Worm (Caenorhabditis elegans): ENCODE data around the gene sucl-2.
A peak's percentile ranks its signal among the peaks of the same experiment; 100 is the strongest.

The sucl-2 gene

ce11 chrIII:856908-857307, 44.3 kb downstream of the sucl-2 start:
- TF ChIP-seq arid-1 (GFP tag; conservative IDR thresholded peaks at IDR 0.05) (no peak), aha-1 (tag) (peak; percentile 90)

ce11 chrIII:856260-856659, 45.0 kb downstream of the sucl-2 start, which contains the start of gene K02F3.12:
Gene K02F3.12, plus strand, starts transcription at chrIII:856560.
- TF ChIP-seq daf-8 (GFP tag; IDR thresholded peaks at IDR 0.05) (no peak), lin-13 (GFP tag; optimal IDR thresholded peaks at IDR 0.05) (no peak), php-3 (GFP tag; IDR thresholded peaks at IDR 0.05) (no peak), fkh-10 (GFP tag; optimal IDR thresholded peaks at IDR 0.05) (no peak), duxl-1 (tag; optimal IDR thresholded peaks at IDR 0.05; ENCODE audit: poor library complexity) (no peak), mep-1 (tag; optimal IDR thresholded peaks at IDR 0.05) (no peak), mdl-1 (tag; optimal IDR thresholded peaks at IDR 0.05) (no peak), nhr-111 (GFP tag; optimal IDR thresholded peaks at IDR 0.05) (no peak), mes-2 (tag; optimal IDR thresholded peaks at IDR 0.05; ENCODE audit: poor library complexity, severe bottlenecking) (no peak), arid-1 (GFP tag; conservative IDR thresholded peaks at IDR 0.05) (no peak), snpc-1.2 (GFP tag; IDR thresholded peaks at IDR 0.05) (no peak), jun-1 (tag; optimal IDR thresholded peaks at IDR 0.05) (no peak), dmd-6 (GFP tag; IDR thresholded peaks at IDR 0.05) (no peak), dmd-8 (GFP tag; IDR thresholded peaks at IDR 0.05) (no peak), unc-130 (GFP tag; optimal IDR thresholded peaks at IDR 0.05) (no peak), unc-62 (GFP tag; optimal IDR thresholded peaks at IDR 0.05 in 1 of 2) (no peak), unc-62 (tag; optimal IDR thresholded peaks at IDR 0.05) (no peak), F49E8.2 (tag; optimal IDR thresholded peaks at IDR 0.05; ENCODE audit: borderline replicate concordance) (no peak), ceh-82 (tag; optimal IDR thresholded peaks at IDR 0.05) (no peak), F26F4.8 (GFP tag; conservative IDR thresholded peaks at IDR 0.05) (no peak)

- TF ChIP-seq T20F7.1 (GFP tag; optimal IDR thresholded peaks at IDR 0.05) (peak; percentile 92), fos-1 (tag; optimal IDR thresholded peaks at IDR 0.05) (no peak), lsy-2 (tag; optimal IDR thresholded peaks at IDR 0.05) (peak in 1 of 2 experiments; percentile 22), unc-39 (tag; optimal IDR thresholded peaks at IDR 0.05) (no peak), nhr-25 (tag; optimal IDR thresholded peaks at IDR 0.05; ENCODE audit: borderline replicate concordance, insufficient read depth) (no peak), mes-2 (tag; optimal IDR thresholded peaks at IDR 0.05; ENCODE audit: poor library complexity, severe bottlenecking) (peak; percentile 39), zip-11 (GFP tag; IDR thresholded peaks at IDR 0.05) (no peak), ceh-62 (tag; optimal IDR thresholded peaks at IDR 0.05) (no peak), nhr-76 (tag; optimal IDR thresholded peaks at IDR 0.05) (no peak), dpl-1 (GFP tag; optimal IDR thresholded peaks at IDR 0.05) (peak; percentile 12), vab-7 (GFP tag; IDR thresholded peaks at IDR 0.05) (no peak), F44E2.7 (GFP tag; IDR thresholded peaks at IDR 0.05) (no peak), hif-1 (tag; optimal IDR thresholded peaks at IDR 0.05) (no peak), Y48G9A.11 (GFP tag; IDR thresholded peaks at IDR 0.05) (peak; percentile 74), R02D3.7 (tag; optimal IDR thresholded peaks at IDR 0.05) (peak; percentile 56), ceh-20 (GFP tag; IDR thresholded peaks at IDR 0.05) (no peak), ceh-28 (tag; optimal IDR thresholded peaks at IDR 0.05) (no peak)
Measured at ce11 chrIII:853859-854359, 47.3 kb downstream of the sucl-2 start, which contains the start of the genes rnp-5 and tag-51. Gene rnp-5, minus strand, starts transcription at chrIII:853909. Gene tag-51, plus strand, starts transcription at chrIII:854221.

ce11 chrIII:853414-853813, 47.8 kb downstream of the sucl-2 start:
- peak in 1 of 2 experiments; percentile 74 for TF ChIP-seq unc-62 (GFP tag; optimal IDR thresholded peaks at IDR 0.05 in 1 of 2)
- TF ChIP-seq unc-62 (tag; optimal IDR thresholded peaks at IDR 0.05), result no peak
- 0 out of 2 replicates have a peak, but pooled peaks have one; percentile 20 for TF ChIP-seq ZK337.2 (GFP tag; IDR thresholded peaks at IDR 0.05)
- peak; percentile 18; the same call in 1 of the 2 replicates for TF ChIP-seq lim-7 (GFP tag; IDR thresholded peaks at IDR 0.05)
- TF ChIP-seq set-16 (GFP tag; IDR thresholded peaks at IDR 0.05), result peak; percentile 94
- TF ChIP-seq madf-5 (GFP tag; IDR thresholded peaks at IDR 0.05), result 0 out of 4 replicates have a peak, but pooled peaks of 1 of the 2 experiments have one; percentile 14
- no peak for TF ChIP-seq saeg-2 (GFP tag; IDR thresholded peaks at IDR 0.05)
- TF ChIP-seq Y75B8A.6 (GFP tag; IDR thresholded peaks at IDR 0.05), result 0 out of 2 replicates have a peak, but pooled peaks have one; percentile 31
- TF ChIP-seq dmd-6 (GFP tag; IDR thresholded peaks at IDR 0.05), result no peak
- TF ChIP-seq nhr-28 (tag; optimal IDR thresholded peaks at IDR 0.05), result no peak
- TF ChIP-seq daf-16 (GFP tag; optimal IDR thresholded peaks at IDR 0.05), result no peak
- TF ChIP-seq daf-16 (tag; optimal IDR thresholded peaks at IDR 0.05), result no peak

Measured in whole organism, L4 larva.